Fruit fly (Drosophila melanogaster) whole organism, wandering third instar larva: ENCODE data around the gene CG43680.
A peak's percentile ranks its signal among the peaks of the same experiment; 100 is the strongest.

ENCODE experiments used
- CG9705 ChIP-seq: fragments of 200-800 bp; sonication (Bioruptor generic); optimal IDR thresholded peaks from 2 replicates; lab custom pipeline; 2018; ENCODE audit warnings: missing biosample characterization, mild to moderate bottlenecking, missing genetic modification characterization
- Myc ChIP-seq: fragments of >200 bp; optimal IDR thresholded peaks from 2 replicates; lab custom pipeline; 2017
- ey ChIP-seq: fragments of 200-800 bp; sonication (Bioruptor generic); optimal IDR thresholded peaks from 2 replicates; lab custom pipeline; 2016; ENCODE audit warnings: missing biosample characterization, missing genetic modification characterization
- fru ChIP-seq: fragments of 200-800 bp; sonication (Bioruptor generic); optimal IDR thresholded peaks from 3 replicates; lab custom pipeline; 2016; ENCODE audit warnings: missing biosample characterization, mild to moderate bottlenecking, missing genetic modification characterization
- pan ChIP-seq: fragments of >200 bp; optimal IDR thresholded peaks from 2 replicates; lab custom pipeline; 2017
- psq ChIP-seq: fragments of 200-800 bp; sonication (Bioruptor generic); optimal IDR thresholded peaks from 3 replicates; lab custom pipeline; 2017; ENCODE audit warnings: missing biosample characterization, mild to moderate bottlenecking, missing genetic modification characterization, moderate library complexity
- sv ChIP-seq: fragments of 200-800 bp; sonication (Bioruptor generic); optimal IDR thresholded peaks from 3 replicates; lab custom pipeline; 2016; ENCODE audit warnings: missing biosample characterization, missing genetic modification characterization
- tai ChIP-seq: sonication (Bioruptor generic); optimal IDR thresholded peaks from 2 replicates; lab custom pipeline; 2016; ENCODE audit warnings: missing biosample characterization, missing genetic modification characterization
- usp ChIP-seq: fragments of >200 bp; optimal IDR thresholded peaks from 2 replicates; lab custom pipeline; 2017; ENCODE audit warnings: missing biosample characterization, missing genetic modification characterization

dm6 chr3L:15011638-15012335 is 41.4 kb downstream of the CG43680 start:
- TF ChIP-seq tai (no peak), usp (GFP tag; lab: Kevin White, UChicago) (no peak), CG9705 (GFP tag; lab: Kevin White, UChicago) (no peak), fru (peak; percentile 24), ey (GFP tag; lab: Kevin White, UChicago) (no peak), Myc (lab: Kevin White, UChicago) (no peak), pan (lab: Kevin White, UChicago) (no peak), psq (GFP tag; lab: Kevin White, UChicago) (peak; percentile 24), sv (GFP tag; lab: Kevin White, UChicago) (peak; percentile 0)
